Fruit fly (Drosophila melanogaster): ENCODE data around the gene Idgf1.

DNA sequence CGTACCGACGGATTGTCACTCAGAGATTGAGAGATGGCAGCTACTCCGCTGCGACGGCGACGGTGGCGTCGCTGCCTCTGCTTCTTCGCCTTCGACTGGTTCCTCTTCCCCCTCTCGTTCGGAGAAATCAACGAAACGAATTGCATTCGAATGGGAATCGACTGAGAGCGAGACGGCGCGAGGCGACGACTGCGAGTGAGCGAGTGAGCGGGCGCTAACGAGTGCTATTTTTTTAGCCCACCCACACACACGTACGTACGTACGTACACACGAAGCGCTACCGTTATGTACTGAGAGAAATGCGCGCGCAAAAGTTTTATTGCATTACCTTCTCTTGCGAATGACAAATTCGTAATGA lies 40.5 kb downstream of the Idgf1 start, which contains the start of gene dac:
- TF ChIP-seq Awh (GFP tag; IDR thresholded peaks at IDR 0.05) = no peak
- TF ChIP-seq Max (GFP tag; optimal IDR thresholded peaks at IDR 0.05) = no peak
- no peak for TF ChIP-seq TFAM (GFP tag; optimal IDR thresholded peaks at IDR 0.05)
